Fruit fly (Drosophila melanogaster) whole organism, embryonic: ENCODE data around the gene Cnep1r2.
A peak's percentile ranks its signal among the peaks of the same experiment; 100 is the strongest.

Source experiments
- ATbp ChIP-seq: fragments of 200-800 bp; sonication (Bioruptor generic); optimal IDR thresholded peaks from 2 replicates; lab custom pipeline; 2017; ENCODE audit warnings: missing biosample characterization, mild to moderate bottlenecking, missing genetic modification characterization, missing genetic modification reagents
- Antp ChIP-seq: fragments of 200-800 bp; sonication (Bioruptor generic); optimal IDR thresholded peaks from 3 replicates; lab custom pipeline; 2016; ENCODE audit warnings: missing biosample characterization, missing genetic modification characterization
- B-H1 ChIP-seq: fragments of 200-800 bp; sonication (Bioruptor generic); IDR thresholded peaks from 3 replicates; pipeline ENCODE4 v1.3.6; 2022; ENCODE audit warnings: missing biosample characterization, missing genetic modification characterization
- BtbVII ChIP-seq: fragments of 200-800 bp; sonication (Bioruptor generic); optimal IDR thresholded peaks from 3 replicates; lab custom pipeline; 2017; ENCODE audit warnings: missing biosample characterization, mild to moderate bottlenecking, missing genetic modification characterization
- CG10274 ChIP-seq: fragments of 200-800 bp; sonication (Bioruptor generic); optimal IDR thresholded peaks from 3 replicates; lab custom pipeline; 2017; ENCODE audit warnings: missing biosample characterization, mild to moderate bottlenecking, missing genetic modification characterization
- CG10321 ChIP-seq: fragments of 200-800 bp; sonication (Bioruptor generic); IDR thresholded peaks from 2 replicates; pipeline ENCODE4 v1.3.6; 2022; ENCODE audit warnings: missing biosample characterization, missing genetic modification characterization
- CG13287 ChIP-seq: fragments of 200-800 bp; sonication (Bioruptor generic); IDR thresholded peaks from 2 replicates; pipeline ENCODE4 v1.3.6; 2022; ENCODE audit warnings: missing biosample characterization, missing genetic modification characterization; ENCODE audit not compliant: partially characterized antibody
- CG13775 ChIP-seq: fragments of 200-800 bp; sonication (Bioruptor generic); optimal IDR thresholded peaks from 3 replicates; lab custom pipeline; 2017; ENCODE audit warnings: missing biosample characterization, mild to moderate bottlenecking, missing genetic modification characterization
- CG14710 ChIP-seq: fragments of 200-800 bp; sonication (Bioruptor generic); optimal IDR thresholded peaks from 3 replicates; lab custom pipeline; 2019; ENCODE audit warnings: missing biosample characterization, mild to moderate bottlenecking, missing genetic modification characterization, moderate library complexity
- CG16815 ChIP-seq: fragments of 200-800 bp; sonication (Bioruptor generic); optimal IDR thresholded peaks from 3 replicates; lab custom pipeline; 2017; ENCODE audit warnings: missing biosample characterization, mild to moderate bottlenecking, missing genetic modification characterization
- CG17361 ChIP-seq: fragments of 200-800 bp; sonication (Bioruptor generic); IDR thresholded peaks from 3 replicates; pipeline ENCODE4 v1.3.6; 2022; ENCODE audit warnings: missing biosample characterization, missing genetic modification characterization
- CG1792 ChIP-seq: fragments of 200-800 bp; sonication (Bioruptor generic); optimal IDR thresholded peaks from 2 replicates; lab custom pipeline; 2016; ENCODE audit warnings: missing biosample characterization, missing genetic modification characterization
- CG18011 ChIP-seq: fragments of 200-800 bp; sonication (Bioruptor generic); optimal IDR thresholded peaks from 2 replicates; lab custom pipeline; 2017; ENCODE audit warnings: missing biosample characterization, missing genetic modification characterization, mild to moderate bottlenecking, moderate library complexity, missing genotype
- CG2129 ChIP-seq: fragments of 200-800 bp; sonication (Bioruptor generic); IDR thresholded peaks from 2 replicates; pipeline ENCODE4 v1.3.6; 2022; ENCODE audit warnings: missing biosample characterization, missing genetic modification characterization; ENCODE audit not compliant: partially characterized antibody
- CG2202 ChIP-seq: fragments of 200-800 bp; sonication (Bioruptor generic); optimal IDR thresholded peaks from 2 replicates; lab custom pipeline; 2018; ENCODE audit warnings: missing biosample characterization, mild to moderate bottlenecking, missing genetic modification characterization
- CG4360 ChIP-seq: fragments of 200-800 bp; sonication (Bioruptor generic); IDR thresholded peaks from 2 replicates; pipeline ENCODE4 v1.3.6; 2022; ENCODE audit warnings: missing biosample characterization, missing genetic modification characterization
- CG6765 ChIP-seq: fragments of 200-800 bp; sonication (Bioruptor generic); optimal IDR thresholded peaks from 3 replicates; lab custom pipeline; 2017; ENCODE audit warnings: missing biosample characterization, mild to moderate bottlenecking, missing genetic modification characterization
- CG7786 ChIP-seq: fragments of 200-800 bp; sonication (Bioruptor generic); optimal IDR thresholded peaks from 2 replicates; lab custom pipeline; 2016; ENCODE audit warnings: missing biosample characterization, missing genetic modification characterization
- CG7987 ChIP-seq: fragments of 200-800 bp; sonication (Bioruptor generic); optimal IDR thresholded peaks from 2 replicates; lab custom pipeline; 2018; ENCODE audit warnings: missing biosample characterization, mild to moderate bottlenecking, missing genetic modification characterization, moderate library complexity
- CG8290 ChIP-seq, 3 experiments: fragments of 200-800 bp; sonication (Bioruptor generic); optimal IDR thresholded peaks; 2 replicates each; lab custom pipeline; 2016 to 2019; ENCODE audit warnings: missing biosample characterization in 3 of 3, missing genetic modification characterization in 3 of 3, mild to moderate bottlenecking in 2 of 3, moderate library complexity in 1 of 3
- CG9797 ChIP-seq: fragments of 200-800 bp; sonication (Bioruptor generic); optimal IDR thresholded peaks from 3 replicates; lab custom pipeline; 2018; ENCODE audit warnings: missing biosample characterization, mild to moderate bottlenecking, missing genetic modification characterization
- D19B ChIP-seq: fragments of 200-800 bp; sonication (Bioruptor generic); optimal IDR thresholded peaks from 2 replicates; lab custom pipeline; 2017; ENCODE audit warnings: missing biosample characterization, mild to moderate bottlenecking, missing genetic modification characterization
- Dad ChIP-seq: fragments of 200-800 bp; sonication (Bioruptor generic); optimal IDR thresholded peaks from 3 replicates; lab custom pipeline; 2016; ENCODE audit warnings: missing biosample characterization, missing genetic modification characterization
- Dp ChIP-seq: fragments of 200-800 bp; sonication (Bioruptor generic); optimal IDR thresholded peaks from 2 replicates; lab custom pipeline; 2018; ENCODE audit warnings: missing biosample characterization, mild to moderate bottlenecking, missing genetic modification characterization, moderate library complexity
- E2f2 ChIP-seq: fragments of 200-800 bp; sonication (Bioruptor generic); IDR thresholded peaks from 2 replicates; pipeline ENCODE4 v1.3.6; 2022; ENCODE audit warnings: missing biosample characterization, missing genetic modification characterization
- ERR ChIP-seq: fragments of 200-800 bp; sonication (Bioruptor generic); optimal IDR thresholded peaks from 2 replicates; lab custom pipeline; 2016; ENCODE audit warnings: missing biosample characterization, missing genetic modification characterization
- Ets65A ChIP-seq: fragments of 200-800 bp; sonication (Bioruptor generic); peaks from one replicate; lab custom pipeline; 2016; ENCODE audit warnings: missing biosample characterization, missing genetic modification characterization
- HLH3B ChIP-seq: fragments of 200-800 bp; sonication (Bioruptor generic); IDR thresholded peaks from 2 replicates; pipeline ENCODE4 v1.3.6; 2022; ENCODE audit warnings: missing biosample characterization, missing genetic modification characterization
- MBD-R2 ChIP-seq: fragments of 200-800 bp; sonication (Bioruptor generic); IDR thresholded peaks from 2 replicates; pipeline ENCODE4 v1.3.6; 2022; ENCODE audit warnings: missing biosample characterization, missing genetic modification characterization
- MTF-1 ChIP-seq: fragments of 200-800 bp; sonication (Bioruptor generic); optimal IDR thresholded peaks from 2 replicates; lab custom pipeline; 2018; ENCODE audit warnings: missing biosample characterization, mild to moderate bottlenecking, missing genetic modification characterization, borderline replicate concordance
- Stat92E ChIP-seq, 3 experiments: fragments of >200 bp in 2 of 3; fragments of 200-800 bp in 1 of 3; sonication (Bioruptor generic) in 1 of 3; optimal IDR thresholded peaks; 2 replicates each; lab custom pipeline; 2017 to 2019; ENCODE audit warnings: missing biosample characterization in 3 of 3, missing genetic modification characterization in 3 of 3, mild to moderate bottlenecking in 1 of 3, moderate library complexity in 1 of 3
- Usf ChIP-seq: fragments of 200-800 bp; sonication (Bioruptor generic); optimal IDR thresholded peaks from 2 replicates; lab custom pipeline; 2017; ENCODE audit warnings: missing genotype, missing biosample characterization, missing genetic modification characterization
- ara ChIP-seq: fragments of 200-800 bp; sonication (Bioruptor generic); IDR thresholded peaks from 2 replicates; pipeline ENCODE4 v1.3.6; 2022; ENCODE audit warnings: missing biosample characterization, missing genetic modification characterization
- ato ChIP-seq: fragments of 200-800 bp; sonication (Bioruptor generic); IDR thresholded peaks from 2 replicates; pipeline ENCODE4 v1.3.6; 2022; ENCODE audit warnings: missing biosample characterization, missing genetic modification characterization; ENCODE audit not compliant: partially characterized antibody
- ci ChIP-seq: fragments of 200-800 bp; sonication (Bioruptor generic); IDR thresholded peaks from 3 replicates; pipeline ENCODE4 v1.3.6; 2022; ENCODE audit warnings: missing biosample characterization, missing genetic modification characterization
- crp ChIP-seq, 2 experiments: fragments of 200-800 bp; sonication (Bioruptor generic); optimal IDR thresholded peaks; 2 replicates in 1 of 2; 3 replicates in 1 of 2; lab custom pipeline; 2017; ENCODE audit warnings: missing biosample characterization in 2 of 2, missing genetic modification characterization in 2 of 2, mild to moderate bottlenecking in 1 of 2, moderate library complexity in 1 of 2
- dan ChIP-seq: fragments of 200-800 bp; sonication (Bioruptor generic); IDR thresholded peaks from 2 replicates; pipeline ENCODE4 v1.3.6; 2022; ENCODE audit warnings: missing biosample characterization, missing genetic modification characterization
- emc ChIP-seq: fragments of 200-800 bp; sonication (Bioruptor generic); optimal IDR thresholded peaks from 2 replicates; lab custom pipeline; 2016; ENCODE audit warnings: missing biosample characterization, missing genetic modification characterization
- fd64A ChIP-seq: fragments of 200-800 bp; sonication (Bioruptor generic); optimal IDR thresholded peaks from 3 replicates; lab custom pipeline; 2018; ENCODE audit warnings: missing biosample characterization, mild to moderate bottlenecking, missing genetic modification characterization
- gfzf ChIP-seq: fragments of 200-800 bp; sonication (Bioruptor generic); optimal IDR thresholded peaks from 2 replicates; lab custom pipeline; 2016; ENCODE audit warnings: missing biosample characterization, mild to moderate bottlenecking, missing genetic modification characterization, moderate library complexity
- gsb ChIP-seq: fragments of 200-800 bp; sonication (Bioruptor generic); IDR thresholded peaks from 2 replicates; pipeline ENCODE4 v1.3.6; 2022; ENCODE audit warnings: missing biosample characterization, missing genetic modification characterization
- lbe ChIP-seq: fragments of 200-800 bp; sonication (Bioruptor generic); optimal IDR thresholded peaks from 2 replicates; lab custom pipeline; 2016; ENCODE audit warnings: missing biosample characterization, mild to moderate bottlenecking, missing genetic modification characterization
- pita ChIP-seq: fragments of 200-800 bp; sonication (Bioruptor generic); optimal IDR thresholded peaks from 2 replicates; lab custom pipeline; 2017; ENCODE audit warnings: missing biosample characterization, mild to moderate bottlenecking, missing genetic modification characterization
- sens ChIP-seq: fragments of 200-800 bp; sonication (Bioruptor generic); peaks from one replicate; lab custom pipeline; 2016; ENCODE audit warnings: missing biosample characterization, missing genetic modification characterization
- slou ChIP-seq: fragments of 200-800 bp; sonication (Bioruptor generic); optimal IDR thresholded peaks from 3 replicates; lab custom pipeline; 2016; ENCODE audit warnings: missing biosample characterization, missing genetic modification characterization
- ssp ChIP-seq: fragments of 200-800 bp; sonication (Bioruptor generic); IDR thresholded peaks from 2 replicates; pipeline ENCODE4 v1.3.6; 2022; ENCODE audit warnings: missing biosample characterization, missing genetic modification characterization
- sug ChIP-seq: fragments of 200-800 bp; optimal IDR thresholded peaks from 2 replicates; lab custom pipeline; 2019; ENCODE audit warnings: missing biosample characterization, mild to moderate bottlenecking, missing genetic modification characterization, moderate library complexity
- toy ChIP-seq: fragments of 200-800 bp; sonication (Bioruptor generic); IDR thresholded peaks from 2 replicates; pipeline ENCODE4 v1.3.6; 2022; ENCODE audit warnings: missing biosample characterization, missing genetic modification characterization
- vfl ChIP-seq: fragments of 200-800 bp; sonication (Bioruptor generic); optimal IDR thresholded peaks from 2 replicates; lab custom pipeline; 2016; ENCODE audit warnings: missing biosample characterization, missing genetic modification characterization

The Cnep1r2 gene

dm6 chr3L:10663190-10663763, 25.3 kb downstream of the Cnep1r2 start, which contains the start of gene Adi1 (continued):
- TF ChIP-seq CG1792 (GFP tag; lab: Kevin White, UChicago), result no peak
- TF ChIP-seq CG2202 (tag; lab: Kevin White, UChicago), result no peak
- TF ChIP-seq CG6765, result no peak
- no peak for TF ChIP-seq BtbVII (GFP tag; lab: Kevin White, UChicago)
- TF ChIP-seq ato (GFP tag; lab: Robert Waterston, UW), result no peak
- no peak for TF ChIP-seq ssp
- peak in 1 of 2 experiments; percentile 82 for TF ChIP-seq crp (GFP tag; optimal IDR thresholded peaks at IDR 0.05; lab: Kevin White, UChicago)
- TF ChIP-seq CG16815 (GFP tag; lab: Kevin White, UChicago), result no peak
- TF ChIP-seq CG8290 (GFP tag; optimal IDR thresholded peaks at IDR 0.05; lab: Kevin White, UChicago), result no peak
- peak in 1 of 2 experiments; percentile 5 for TF ChIP-seq CG8290 (tag; optimal IDR thresholded peaks at IDR 0.05; lab: Kevin White, UChicago)
- TF ChIP-seq dan, result no peak
- no peak for TF ChIP-seq CG13775 (GFP tag; lab: Kevin White, UChicago)
- no peak for TF ChIP-seq HLH3B (GFP tag; lab: Robert Waterston, UW)
- TF ChIP-seq CG4360 (GFP tag; lab: Robert Waterston, UW), result no peak
- TF ChIP-seq ara, result no peak
- no peak for TF ChIP-seq gfzf (GFP tag; lab: Kevin White, UChicago)
- TF ChIP-seq CG10321 (GFP tag; lab: Robert Waterston, UW), result no peak
- TF ChIP-seq toy, result no peak
- TF ChIP-seq pita (GFP tag; lab: Kevin White, UChicago), result no peak
- peak; percentile 28 for TF ChIP-seq lbe (GFP tag; lab: Kevin White, UChicago)
- TF ChIP-seq CG14710 (tag; lab: Kevin White, UChicago), result no peak
- no peak for TF ChIP-seq slou (GFP tag; lab: Kevin White, UChicago)
- TF ChIP-seq vfl (GFP tag; lab: Kevin White, UChicago), result no peak
- TF ChIP-seq E2f2, result peak; percentile 22; the same call in 1 of the 2 replicates
- TF ChIP-seq ci (GFP tag; lab: Robert Waterston, UW), result no peak; the same call in 2 of the 3 replicates
- no peak for TF ChIP-seq MTF-1 (GFP tag; lab: Kevin White, UChicago)
- TF ChIP-seq D19B (GFP tag; lab: Kevin White, UChicago), result no peak
- TF ChIP-seq MBD-R2 (GFP tag; lab: Robert Waterston, UW), result peak; percentile 44
- TF ChIP-seq Usf, result no peak
- no peak for TF ChIP-seq CG18011 (GFP tag; lab: Kevin White, UChicago)
- no peak for TF ChIP-seq emc (GFP tag; lab: Kevin White, UChicago)
- TF ChIP-seq gsb (GFP tag; lab: Robert Waterston, UW), result no peak
- TF ChIP-seq CG7987 (GFP tag; lab: Kevin White, UChicago), result no peak
- TF ChIP-seq B-H1 (GFP tag; lab: Robert Waterston, UW), result no peak
- TF ChIP-seq Dp (GFP tag; lab: Kevin White, UChicago), result peak; percentile 31
- TF ChIP-seq fd64A (GFP tag; lab: Kevin White, UChicago), result no peak
- TF ChIP-seq sens (GFP tag; lab: Kevin White, UChicago), result no peak
- TF ChIP-seq ATbp (GFP tag; lab: Kevin White, UChicago), result no peak
- TF ChIP-seq CG2129 (GFP tag; lab: Robert Waterston, UW), result no peak
- no peak for TF ChIP-seq CG7786 (GFP tag; lab: Kevin White, UChicago)
- peak; percentile 49 for TF ChIP-seq ERR (GFP tag; lab: Kevin White, UChicago)
- no peak for TF ChIP-seq CG17361 (GFP tag; lab: Robert Waterston, UW)
- no peak for TF ChIP-seq Stat92E (GFP tag; optimal IDR thresholded peaks at IDR 0.05; lab: Kevin White, UChicago)
- no peak for TF ChIP-seq CG10274 (GFP tag; lab: Kevin White, UChicago)
- no peak for TF ChIP-seq Dad (GFP tag; lab: Kevin White, UChicago)
- TF ChIP-seq CG9797 (GFP tag; lab: Kevin White, UChicago), result no peak
- no peak for TF ChIP-seq Antp (GFP tag; lab: Kevin White, UChicago)
- peak; percentile 27 for TF ChIP-seq CG13287 (GFP tag; lab: Robert Waterston, UW)
- TF ChIP-seq sug (tag; lab: Kevin White, UChicago), result peak; percentile 17
- no peak for TF ChIP-seq Ets65A
